Worm (Caenorhabditis elegans) whole organism, L3 larva: Measurements from ENCODE around the gene F19B6.3.

Experiments
- ZK546.5 ChIP-seq: sonication (generic microtip); optimal IDR thresholded peaks from 2 replicates; lab custom pipeline; 2017; ENCODE audit warnings: missing biosample characterization, missing genetic modification characterization
- aly-2 ChIP-seq: fragments of 150-350 bp; optimal IDR thresholded peaks from 2 replicates; lab custom pipeline; 2014; ENCODE audit warnings: missing biosample characterization, missing genetic modification characterization
- ama-1 ChIP-seq: fragments of 150-350 bp; optimal IDR thresholded peaks from 2 replicates; lab custom pipeline; 2018
- ceh-28 ChIP-seq: fragments of 150-350 bp; optimal IDR thresholded peaks from 2 replicates; lab custom pipeline; 2014; ENCODE audit warnings: missing biosample characterization, missing genetic modification reagents, missing genetic modification characterization
- ceh-82 ChIP-seq: fragments of 150-350 bp; optimal IDR thresholded peaks from 2 replicates; lab custom pipeline; 2014; ENCODE audit warnings: missing biosample characterization, missing genetic modification characterization
- ceh-9 ChIP-seq: sonication (generic microtip); optimal IDR thresholded peaks from 2 replicates; lab custom pipeline; 2018; ENCODE audit warnings: missing biosample characterization, missing genetic modification characterization
- daf-12 ChIP-seq: fragments of 150-350 bp; optimal IDR thresholded peaks from 2 replicates; lab custom pipeline; 2014; ENCODE audit warnings: missing biosample characterization, missing genetic modification reagents, missing genetic modification characterization
- egl-27 ChIP-seq: sonication (generic microtip); optimal IDR thresholded peaks from 4 replicates; lab custom pipeline; 2017; ENCODE audit warnings: missing biosample characterization, missing genetic modification reagents, missing genetic modification characterization
- egl-5 ChIP-seq: fragments of 150-350 bp; optimal IDR thresholded peaks from 2 replicates; lab custom pipeline; 2017; ENCODE audit warnings: missing biosample characterization, missing genetic modification reagents, missing genetic modification characterization, inconsistent platforms
- elt-1 ChIP-seq: fragments of 150-350 bp; optimal IDR thresholded peaks from 2 replicates; lab custom pipeline; 2014; ENCODE audit warnings: missing biosample characterization, missing genetic modification characterization
- elt-2 ChIP-seq: sonication (generic microtip); optimal IDR thresholded peaks from 2 replicates; lab custom pipeline; 2016; ENCODE audit warnings: missing genetic modification reagents, mild to moderate bottlenecking, missing genetic modification characterization, missing compliant biosample characterization
- elt-3 ChIP-seq, 3 experiments: fragments of 150-350 bp in 1 of 3; sonication (generic microtip) in 2 of 3; optimal IDR thresholded peaks; 2 replicates in 2 of 3; 4 replicates in 1 of 3; lab custom pipeline; 2014 to 2017; ENCODE audit warnings: missing biosample characterization in 3 of 3, missing genetic modification characterization in 3 of 3
- eor-1 ChIP-seq, 2 experiments: fragments of 150-350 bp; optimal IDR thresholded peaks; 2 replicates each; lab custom pipeline; 2014 to 2018; ENCODE audit warnings: missing biosample characterization in 2 of 2, missing genetic modification characterization in 2 of 2
- fkh-10 ChIP-seq: sonication (generic microtip); optimal IDR thresholded peaks from 2 replicates; lab custom pipeline; 2017; ENCODE audit warnings: missing biosample characterization, missing genetic modification reagents, missing genetic modification characterization
- fkh-2 ChIP-seq: fragments of 150-350 bp; optimal IDR thresholded peaks from 2 replicates; lab custom pipeline; 2014; ENCODE audit warnings: missing biosample characterization, missing genetic modification reagents, missing genetic modification characterization
- fos-1 ChIP-seq: fragments of 150-350 bp; optimal IDR thresholded peaks from 2 replicates; lab custom pipeline; 2014; ENCODE audit warnings: missing biosample characterization, missing genetic modification characterization
- hmg-11 ChIP-seq: sonication (generic microtip); optimal IDR thresholded peaks from 2 replicates; lab custom pipeline; 2016; ENCODE audit warnings: missing genetic modification characterization, missing compliant biosample characterization
- jun-1 ChIP-seq: fragments of 150-350 bp; optimal IDR thresholded peaks from 2 replicates; lab custom pipeline; 2014; ENCODE audit warnings: missing biosample characterization, missing genetic modification reagents, missing genetic modification characterization
- lin-15B ChIP-seq: fragments of 150-350 bp; optimal IDR thresholded peaks from 2 replicates; lab custom pipeline; 2014; ENCODE audit warnings: missing biosample characterization, missing genetic modification characterization
- lin-39 ChIP-seq: fragments of 150-350 bp; optimal IDR thresholded peaks from 2 replicates; lab custom pipeline; 2018; ENCODE audit warnings: missing biosample characterization, missing genetic modification reagents, missing genetic modification characterization
- lsy-12 ChIP-seq: sonication (generic microtip); optimal IDR thresholded peaks from 2 replicates; lab custom pipeline; 2016; ENCODE audit warnings: mild to moderate bottlenecking, missing genetic modification characterization, missing compliant biosample characterization
- mdl-1 ChIP-seq: fragments of 150-350 bp; optimal IDR thresholded peaks from 2 replicates; lab custom pipeline; 2014; ENCODE audit warnings: missing biosample characterization, missing genetic modification characterization
- mml-1 ChIP-seq: fragments of 150-350 bp; sonication (generic microtip); optimal IDR thresholded peaks from 3 replicates; lab custom pipeline; 2014; ENCODE audit warnings: missing biosample characterization, missing genetic modification characterization
- nfya-1 ChIP-seq: sonication (generic microtip); optimal IDR thresholded peaks from 2 replicates; lab custom pipeline; 2017; ENCODE audit warnings: missing genetic modification characterization, mild to moderate bottlenecking, missing compliant biosample characterization, antibody characterized with exemption, moderate library complexity; ENCODE audit not compliant: insufficient read depth
- nhr-23 ChIP-seq: fragments of 150-350 bp; optimal IDR thresholded peaks from 2 replicates; lab custom pipeline; 2014; ENCODE audit warnings: missing biosample characterization, missing genetic modification reagents, missing genetic modification characterization
- nhr-237 ChIP-seq: fragments of 150-350 bp; optimal IDR thresholded peaks from 2 replicates; lab custom pipeline; 2014; ENCODE audit warnings: missing biosample characterization, missing genetic modification characterization
- nhr-25 ChIP-seq: sonication (generic microtip); optimal IDR thresholded peaks from 2 replicates; lab custom pipeline; 2017; ENCODE audit warnings: missing biosample characterization, missing genetic modification characterization
- nhr-28 ChIP-seq: fragments of 150-350 bp; optimal IDR thresholded peaks from 2 replicates; lab custom pipeline; 2014; ENCODE audit warnings: missing biosample characterization, missing genetic modification characterization
- nhr-67 ChIP-seq: fragments of 150-350 bp; optimal IDR thresholded peaks from 2 replicates; lab custom pipeline; 2014; ENCODE audit warnings: missing biosample characterization, missing genetic modification characterization
- nhr-76 ChIP-seq: fragments of 150-350 bp; sonication (generic microtip); optimal IDR thresholded peaks from 5 replicates; lab custom pipeline; 2014; ENCODE audit warnings: missing biosample characterization, missing genetic modification characterization
- nhr-77 ChIP-seq: fragments of 150-350 bp; optimal IDR thresholded peaks from 2 replicates; lab custom pipeline; 2014; ENCODE audit warnings: missing biosample characterization, missing genetic modification characterization
- pha-4 ChIP-seq: fragments of 150-350 bp; optimal IDR thresholded peaks from 2 replicates; lab custom pipeline; 2014; ENCODE audit warnings: missing biosample characterization, missing genetic modification reagents, missing genetic modification characterization
- pqm-1 ChIP-seq: fragments of 150-350 bp; optimal IDR thresholded peaks from 2 replicates; lab custom pipeline; 2017; ENCODE audit warnings: missing biosample characterization, missing genetic modification characterization, inconsistent platforms
- skn-1 ChIP-seq: fragments of 150-350 bp; optimal IDR thresholded peaks from 2 replicates; lab custom pipeline; 2014; ENCODE audit warnings: missing biosample characterization, missing genetic modification characterization
- snpc-4 ChIP-seq: fragments of 150-350 bp; optimal IDR thresholded peaks from 2 replicates; lab custom pipeline; 2014; ENCODE audit warnings: missing biosample characterization, missing genetic modification characterization
- tbx-2 ChIP-seq: sonication (generic microtip); optimal IDR thresholded peaks from 2 replicates; lab custom pipeline; 2016; ENCODE audit warnings: mild to moderate bottlenecking, missing genetic modification characterization, missing compliant biosample characterization
- unc-39 ChIP-seq: sonication (generic microtip); optimal IDR thresholded peaks from 4 replicates; lab custom pipeline; 2017; ENCODE audit warnings: missing biosample characterization, missing genetic modification characterization
- unc-62 ChIP-seq: fragments of 150-350 bp; sonication (generic microtip); optimal IDR thresholded peaks from 4 replicates; lab custom pipeline; 2014; ENCODE audit warnings: missing biosample characterization, missing genetic modification reagents, missing genetic modification characterization
- zag-1 ChIP-seq: fragments of 150-350 bp; optimal IDR thresholded peaks from 2 replicates; lab custom pipeline; 2014; ENCODE audit warnings: missing biosample characterization, missing genetic modification characterization
- ztf-4 ChIP-seq: fragments of 150-350 bp; optimal IDR thresholded peaks from 2 replicates; lab custom pipeline; 2014; ENCODE audit warnings: missing biosample characterization, missing genetic modification characterization

F19B6.3 gene

ce11 chrIV:12364964-12365363, 37.9 kb downstream of the F19B6.3 start:
- no peak for TF ChIP-seq egl-5 (tag; lab: Kevin White, UChicago)
- TF ChIP-seq elt-3 (tag; optimal IDR thresholded peaks at IDR 0.05; lab: Kevin White, UChicago), result no peak
- TF ChIP-seq ama-1 (lab: Kevin White, UChicago), result no peak
- no peak for TF ChIP-seq ceh-82 (tag; lab: Kevin White, UChicago)
- no peak for TF ChIP-seq nhr-67 (tag; lab: Kevin White, UChicago)
- no peak for TF ChIP-seq egl-27 (tag; lab: Kevin White, UChicago)
- TF ChIP-seq fkh-2 (tag; lab: Kevin White, UChicago), result no peak
- no peak for TF ChIP-seq zag-1 (tag; lab: Kevin White, UChicago)
- no peak for TF ChIP-seq pha-4 (tag; lab: Kevin White, UChicago)
- no peak for TF ChIP-seq ceh-28
- peak; percentile 11 for TF ChIP-seq snpc-4
- no peak for TF ChIP-seq ceh-9 (tag; lab: Kevin White, UChicago)
- TF ChIP-seq nhr-76 (tag; lab: Kevin White, UChicago), result no peak
- no peak for TF ChIP-seq jun-1 (tag; lab: Kevin White, UChicago)
- TF ChIP-seq mml-1 (tag; lab: Kevin White, UChicago), result no peak
- no peak for TF ChIP-seq mdl-1 (tag; lab: Kevin White, UChicago)
- no peak for TF ChIP-seq nhr-237 (tag; lab: Kevin White, UChicago)
- TF ChIP-seq nhr-77 (tag; lab: Kevin White, UChicago), result no peak
- TF ChIP-seq nfya-1 (tag; lab: Kevin White, UChicago), result peak; percentile 47
- TF ChIP-seq elt-1 (tag; lab: Kevin White, UChicago), result peak; percentile 10
- peak; percentile 76 for TF ChIP-seq hmg-11 (tag; lab: Kevin White, UChicago)
- no peak for TF ChIP-seq pqm-1 (tag; lab: Kevin White, UChicago)
- no peak for TF ChIP-seq nhr-28 (tag; lab: Kevin White, UChicago)
- TF ChIP-seq unc-39, result no peak
- TF ChIP-seq daf-12 (tag; lab: Kevin White, UChicago), result no peak
- no peak for TF ChIP-seq ztf-4
- peak; percentile 14 for TF ChIP-seq fkh-10 (GFP tag; lab: Kevin White, UChicago)
- TF ChIP-seq ZK546.5 (tag; lab: Kevin White, UChicago), result no peak
- TF ChIP-seq skn-1 (tag; lab: Kevin White, UChicago), result no peak
- TF ChIP-seq lin-39, result peak; percentile 62
- TF ChIP-seq lsy-12 (tag; lab: Kevin White, UChicago), result no peak
- no peak for TF ChIP-seq eor-1 (tag; optimal IDR thresholded peaks at IDR 0.05; lab: Kevin White, UChicago)
- no peak for TF ChIP-seq lin-15B (tag; lab: Kevin White, UChicago)
- no peak for TF ChIP-seq tbx-2 (tag; lab: Kevin White, UChicago)
- TF ChIP-seq aly-2 (tag; lab: Kevin White, UChicago), result no peak
- TF ChIP-seq unc-62 (GFP tag; lab: Kevin White, UChicago), result no peak
- no peak for TF ChIP-seq fos-1 (tag; lab: Kevin White, UChicago)

ce11 chrIV:12366571-12366970, 39.5 kb downstream of the F19B6.3 start:
- no peak for TF ChIP-seq nhr-23
- TF ChIP-seq nhr-25 (tag; lab: Kevin White, UChicago), result peak; percentile 92
- TF ChIP-seq egl-27 (tag; lab: Kevin White, UChicago), result no peak
- TF ChIP-seq elt-1 (tag; lab: Kevin White, UChicago), result peak; percentile 71

- TF ChIP-seq ZK546.5 (tag; lab: Kevin White, UChicago) (no peak), elt-2 (tag; lab: Kevin White, UChicago) (no peak), nhr-67 (tag; lab: Kevin White, UChicago) (no peak), nhr-77 (tag; lab: Kevin White, UChicago) (no peak), nhr-28 (tag; lab: Kevin White, UChicago) (no peak), lsy-12 (tag; lab: Kevin White, UChicago) (no peak), ceh-28 (no peak), unc-62 (GFP tag; lab: Kevin White, UChicago) (no peak), hmg-11 (tag; lab: Kevin White, UChicago) (no peak)
Observed at ce11 chrIV:12371340-12371739, 44.3 kb downstream of the F19B6.3 start.
